Fruit fly (Drosophila melanogaster): ENCODE measurements around the gene RpS19b.

RpS19b gene

dm6 chr3R:23888273-23889220 lies 44.8 kb downstream of the RpS19b start (continued):
- TF ChIP-seq sug (tag; optimal IDR thresholded peaks at IDR 0.05) (no peak), ro (GFP tag; IDR thresholded peaks at IDR 0.05) (no peak), tna (GFP tag; IDR thresholded peaks at IDR 0.05; ENCODE audit: partially characterized antibody) (no peak), CG10267 (tag; optimal IDR thresholded peaks at IDR 0.05) (no peak), emc (GFP tag; optimal IDR thresholded peaks at IDR 0.05) (no peak), hth (optimal IDR thresholded peaks at IDR 0.05) (no peak), wek (GFP tag; optimal IDR thresholded peaks at IDR 0.05) (peak; percentile 41), CG32767 (GFP tag; IDR thresholded peaks at IDR 0.05) (no peak), CG17568 (GFP tag; optimal IDR thresholded peaks at IDR 0.05) (no peak), prd (optimal IDR thresholded peaks at IDR 0.05) (no peak), prd (GFP tag; IDR thresholded peaks at IDR 0.05) (0 out of 3 replicates have a peak, but pooled peaks have one; percentile 23), br (optimal IDR thresholded peaks at IDR 0.05) (no peak), CG18599 (GFP tag; optimal IDR thresholded peaks at IDR 0.05) (peak; percentile 47)

dm6 chr3R:23887572-23887971 lies 45.8 kb downstream of the RpS19b start:
- TF ChIP-seq sisA (GFP tag; IDR thresholded peaks at IDR 0.05) = peak; percentile 5; the same call in 1 of the 2 replicates
- no peak for TF ChIP-seq prd (optimal IDR thresholded peaks at IDR 0.05)
- peak; percentile 47; the same call in 1 of the 3 replicates for TF ChIP-seq prd (GFP tag; IDR thresholded peaks at IDR 0.05)
- TF ChIP-seq Rx (GFP tag; IDR thresholded peaks at IDR 0.05) = 0 out of 2 replicates have a peak, but pooled peaks have one; percentile 39
- TF ChIP-seq CG18619 (GFP tag; optimal IDR thresholded peaks at IDR 0.05) = no peak
- peak; percentile 29; the same call in 1 of the 3 replicates for TF ChIP-seq zfh1 (GFP tag; IDR thresholded peaks at IDR 0.05)
- TF ChIP-seq Awh (GFP tag; IDR thresholded peaks at IDR 0.05) = no peak; the same call in 1 of the 2 replicates
- TF ChIP-seq C15 (GFP tag; IDR thresholded peaks at IDR 0.05) = no peak
- TF ChIP-seq Fer3 (tag; optimal IDR thresholded peaks at IDR 0.05) = peak; percentile 1
- no peak; the same call in 1 of the 3 replicates for TF ChIP-seq row (GFP tag; IDR thresholded peaks at IDR 0.05)
- TF ChIP-seq dysf (GFP tag; IDR thresholded peaks at IDR 0.05) = 0 out of 3 replicates have a peak, but pooled peaks have one; percentile 4
- no peak for TF ChIP-seq YL-1 (GFP tag; optimal IDR thresholded peaks at IDR 0.05)
- no peak for TF ChIP-seq Atf-2 (GFP tag; optimal IDR thresholded peaks at IDR 0.05)
- peak; percentile 65 for TF ChIP-seq Ets65A (GFP tag)
- peak; percentile 5; the same call in 1 of the 2 replicates for TF ChIP-seq Drgx (GFP tag; IDR thresholded peaks at IDR 0.05)
- no peak for TF ChIP-seq CG7372 (GFP tag; IDR thresholded peaks at IDR 0.05)
- TF ChIP-seq gem (tag; optimal IDR thresholded peaks at IDR 0.05) = peak; percentile 4
- peak; percentile 64; the same call in 1 of the 2 replicates for TF ChIP-seq Xrp1 (GFP tag; IDR thresholded peaks at IDR 0.05)
- no peak for TF ChIP-seq CG15479 (GFP tag; optimal IDR thresholded peaks at IDR 0.05)
- 0 out of 2 replicates have a peak, but pooled peaks have one; percentile 5 for TF ChIP-seq cas (GFP tag; IDR thresholded peaks at IDR 0.05)
- peak; percentile 41; the same call in 1 of the 2 replicates for TF ChIP-seq Rfx (GFP tag; IDR thresholded peaks at IDR 0.05)
- TF ChIP-seq lmd (GFP tag; IDR thresholded peaks at IDR 0.05) = peak; percentile 28; the same call in 1 of the 2 replicates
- TF ChIP-seq CG18476 (GFP tag; optimal IDR thresholded peaks at IDR 0.05) = no peak
- TF ChIP-seq CG9609 (GFP tag; optimal IDR thresholded peaks at IDR 0.05) = no peak
- TF ChIP-seq CG13624 (GFP tag; optimal IDR thresholded peaks at IDR 0.05) = no peak
- TF ChIP-seq MESR4 (GFP tag; optimal IDR thresholded peaks at IDR 0.05) = no peak
- peak; percentile 33; the same call in 1 of the 2 replicates for TF ChIP-seq slbo (GFP tag; IDR thresholded peaks at IDR 0.05)
- no peak for TF ChIP-seq CG1602 (GFP tag; optimal IDR thresholded peaks at IDR 0.05)
- no peak for TF ChIP-seq Sox100B (GFP tag; optimal IDR thresholded peaks at IDR 0.05)
- TF ChIP-seq CG34376 (GFP tag; optimal IDR thresholded peaks at IDR 0.05) = no peak
- no peak for TF ChIP-seq CG14965 (GFP tag; optimal IDR thresholded peaks at IDR 0.05; ENCODE audit: borderline replicate concordance)
- 0 out of 3 replicates have a peak, but pooled peaks have one; percentile 20 for TF ChIP-seq CG11695 (GFP tag; IDR thresholded peaks at IDR 0.05)
- TF ChIP-seq ci (GFP tag; IDR thresholded peaks at IDR 0.05) = peak; percentile 30; the same call in 1 of the 3 replicates
- TF ChIP-seq CG10654 (GFP tag; optimal IDR thresholded peaks at IDR 0.05) = no peak
- peak; percentile 27; the same call in 1 of the 2 replicates for TF ChIP-seq CG14441 (GFP tag; IDR thresholded peaks at IDR 0.05)
- no peak for TF ChIP-seq sug (tag; optimal IDR thresholded peaks at IDR 0.05)
- peak; percentile 16; the same call in 1 of the 2 replicates for TF ChIP-seq stc (GFP tag; IDR thresholded peaks at IDR 0.05)
